Worm (Caenorhabditis elegans): ENCODE data around the gene str-112.

Gene str-112

DNA sequence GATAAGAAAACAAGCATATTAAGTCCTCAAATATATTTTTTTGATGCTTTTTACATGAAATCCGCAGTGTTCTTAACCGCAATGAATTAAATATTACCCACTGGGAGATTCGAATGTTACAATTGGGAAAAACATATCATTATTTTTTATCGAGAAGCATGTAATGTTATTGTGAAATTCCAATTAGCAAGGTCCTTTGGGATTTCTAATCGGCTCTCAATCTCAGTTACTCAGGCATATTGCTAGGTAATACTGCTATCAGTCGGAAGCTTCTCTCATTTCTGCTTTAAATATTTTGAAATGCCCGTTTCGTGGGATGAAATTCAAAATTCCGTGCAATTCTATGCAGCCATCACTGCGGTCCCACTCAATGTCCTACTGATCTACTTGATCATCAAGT lies 21.2 kb upstream of the str-112 start, which contains the start of gene str-204:
TSS of gene str-204 (plus strand) at position 301 of the 400 bp plus-strand sequence.
- TF ChIP-seq isw-1 (GFP tag; IDR thresholded peaks at IDR 0.05) (no peak), unc-130 (tag; optimal IDR thresholded peaks at IDR 0.05) (no peak), dpl-1 (GFP tag; optimal IDR thresholded peaks at IDR 0.05) (no peak), skn-1 (tag; optimal IDR thresholded peaks at IDR 0.05) (no peak), lsy-2 (tag; optimal IDR thresholded peaks at IDR 0.05) (no peak), nhr-84 (tag; optimal IDR thresholded peaks at IDR 0.05) (no peak), unc-98 (GFP tag; IDR thresholded peaks at IDR 0.05) (no peak), mef-2 (tag; optimal IDR thresholded peaks at IDR 0.05) (no peak), jun-1 (tag; optimal IDR thresholded peaks at IDR 0.05) (no peak), ama-1 (optimal IDR thresholded peaks at IDR 0.05) (no peak), efl-3 (GFP tag; optimal IDR thresholded peaks at IDR 0.05) (no peak), nhr-11 (tag; optimal IDR thresholded peaks at IDR 0.05) (no peak), nhr-71 (tag; optimal IDR thresholded peaks at IDR 0.05) (no peak), snpc-4 (tag; optimal IDR thresholded peaks at IDR 0.05) (no peak), sptf-1 (tag; optimal IDR thresholded peaks at IDR 0.05) (no peak), sup-37 (GFP tag; optimal IDR thresholded peaks at IDR 0.05) (no peak), nhr-237 (tag; optimal IDR thresholded peaks at IDR 0.05) (no peak), lin-15B (tag; optimal IDR thresholded peaks at IDR 0.05) (no peak), fkh-10 (GFP tag; optimal IDR thresholded peaks at IDR 0.05) (no peak)

DNA sequence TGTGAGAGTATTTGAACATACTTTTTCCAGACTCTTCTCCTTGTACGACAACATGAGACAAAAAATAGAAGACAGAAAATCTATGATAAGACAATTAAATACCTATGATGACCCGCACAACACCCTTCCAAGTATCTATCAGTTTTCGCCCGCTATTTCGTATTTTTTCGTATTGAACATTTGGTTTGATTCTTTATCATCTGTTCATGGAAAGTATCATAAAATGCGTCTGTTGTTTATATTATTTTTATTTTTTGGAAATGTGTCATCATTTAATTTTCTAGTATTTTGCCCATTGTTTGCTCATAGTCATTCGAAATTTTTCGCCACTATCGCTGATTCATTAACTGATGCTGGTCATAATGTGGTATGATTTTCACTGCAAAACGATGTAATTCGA lies 18.9 kb upstream of the str-112 start, which contains the start of gene ugt-39:
TSS of gene ugt-39 (plus strand) at position 54 of the 400 bp plus-strand sequence.
- no peak for TF ChIP-seq nhr-11 (tag; optimal IDR thresholded peaks at IDR 0.05)
- TF ChIP-seq mef-2 (tag; optimal IDR thresholded peaks at IDR 0.05) = no peak
- no peak for TF ChIP-seq pqm-1 (tag; optimal IDR thresholded peaks at IDR 0.05)
- TF ChIP-seq snu-23 (GFP tag; optimal IDR thresholded peaks at IDR 0.05) = peak; percentile 5
- TF ChIP-seq xbp-1 (tag; optimal IDR thresholded peaks at IDR 0.05) = no peak
- no peak for TF ChIP-seq lin-15B (tag; optimal IDR thresholded peaks at IDR 0.05)
- TF ChIP-seq ceh-8 (GFP tag; optimal IDR thresholded peaks at IDR 0.05) = no peak
- no peak for TF ChIP-seq nhr-19 (GFP tag; conservative IDR thresholded peaks at IDR 0.05)
- peak; percentile 41 for TF ChIP-seq lin-14 (GFP tag; optimal IDR thresholded peaks at IDR 0.05)
- TF ChIP-seq ceh-63 (GFP tag; optimal IDR thresholded peaks at IDR 0.05) = no peak
- TF ChIP-seq nhr-20 (tag; optimal IDR thresholded peaks at IDR 0.05) = peak; percentile 20
- no peak for TF ChIP-seq sup-37 (GFP tag; optimal IDR thresholded peaks at IDR 0.05)
- TF ChIP-seq aly-2 (tag; optimal IDR thresholded peaks at IDR 0.05) = no peak
- TF ChIP-seq nhr-12 (tag; optimal IDR thresholded peaks at IDR 0.05) = no peak
- no peak for TF ChIP-seq nhr-47 (tag; optimal IDR thresholded peaks at IDR 0.05)
- TF ChIP-seq elt-2 (tag; optimal IDR thresholded peaks at IDR 0.05) = peak; percentile 62
- TF ChIP-seq skn-1 (tag; optimal IDR thresholded peaks at IDR 0.05) = no peak
- no peak for TF ChIP-seq nhr-237 (tag; optimal IDR thresholded peaks at IDR 0.05)
- no peak for TF ChIP-seq isw-1 (GFP tag; IDR thresholded peaks at IDR 0.05)
- TF ChIP-seq ets-5 (GFP tag; IDR thresholded peaks at IDR 0.05) = no peak
- peak in 3 of 6 experiments; percentile 17 to 42 (median 41) for TF ChIP-seq elt-3 (tag; optimal IDR thresholded peaks at IDR 0.05)

DNA sequence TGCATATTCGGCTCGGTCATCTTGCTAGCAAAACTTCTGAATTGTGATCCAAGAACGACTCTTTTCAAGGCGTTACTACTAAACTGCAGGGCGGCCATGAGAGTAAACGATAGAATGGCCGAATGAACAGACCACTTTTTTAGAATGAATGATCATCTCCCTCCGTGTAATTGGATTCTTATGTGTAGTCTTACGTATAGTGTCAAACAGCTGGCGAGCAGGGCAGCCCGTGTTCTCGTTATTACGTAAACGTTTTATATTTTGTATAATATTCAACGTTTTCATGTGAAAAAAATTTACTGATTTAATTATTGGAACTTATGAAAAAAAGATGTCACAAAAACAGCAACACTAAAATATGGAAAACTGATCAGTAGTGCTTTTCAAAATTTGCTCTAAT lies 17.9 kb upstream of the str-112 start, which contains the start of gene F10D2.10:
TSS of gene F10D2.10 (minus strand) at position 101 of the 400 bp plus-strand sequence.
- TF ChIP-seq swsn-7 (tag; optimal IDR thresholded peaks at IDR 0.05) (no peak), nhr-77 (tag; optimal IDR thresholded peaks at IDR 0.05) (no peak), tlp-1 (tag; optimal IDR thresholded peaks at IDR 0.05) (no peak), vab-15 (tag; optimal IDR thresholded peaks at IDR 0.05) (no peak), zip-4 (GFP tag; optimal IDR thresholded peaks at IDR 0.05) (no peak), Y116A8C.19 (tag; optimal IDR thresholded peaks at IDR 0.05; ENCODE audit: borderline replicate concordance) (no peak), nhr-85 (tag) (no peak), nhr-20 (tag; optimal IDR thresholded peaks at IDR 0.05) (no peak)

Data from whole organism, L1 larva.